Worm (Caenorhabditis elegans): Measurements from ENCODE around the gene K03H6.5.

DNA sequence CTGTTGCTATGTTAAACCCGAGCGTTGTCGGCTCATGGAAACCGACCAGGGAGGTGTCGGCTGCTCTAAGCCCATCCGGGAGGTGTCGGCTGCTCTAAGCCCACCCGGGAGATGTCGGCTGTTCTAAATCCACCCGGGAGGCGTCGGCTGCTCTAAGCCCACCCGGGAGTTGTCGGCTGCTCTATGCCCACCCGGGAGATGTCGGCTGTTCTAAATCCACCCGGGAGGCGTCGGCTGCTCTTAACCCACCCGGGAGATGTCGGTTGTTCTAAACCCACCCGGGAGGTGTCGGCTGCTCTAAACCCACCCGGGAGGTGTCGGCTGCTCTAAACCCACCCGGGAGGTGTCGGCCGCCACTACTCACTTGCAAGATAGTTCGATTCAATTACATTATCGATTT lies 20.3 kb downstream of the K03H6.5 start:
- TF ChIP-seq pqm-1 (tag; optimal IDR thresholded peaks at IDR 0.05) (no peak), ces-1 (GFP tag; optimal IDR thresholded peaks at IDR 0.05) (no peak), nhr-237 (tag; optimal IDR thresholded peaks at IDR 0.05) (no peak), grh-1 (GFP tag; IDR thresholded peaks at IDR 0.05) (no peak), mep-1 (tag; optimal IDR thresholded peaks at IDR 0.05) (no peak), ama-1 (optimal IDR thresholded peaks at IDR 0.05) (no peak), efl-1 (optimal IDR thresholded peaks at IDR 0.05) (no peak), efl-1 (GFP tag; optimal IDR thresholded peaks at IDR 0.05 in 1 of 2) (no peak), efl-3 (GFP tag; optimal IDR thresholded peaks at IDR 0.05) (no peak), unc-62 (GFP tag; optimal IDR thresholded peaks at IDR 0.05) (no peak)

Data from whole organism, L1 larva.